Fruit fly (Drosophila melanogaster) whole organism, embryonic: ENCODE measurements around the gene ZnT63C.

Experiments used
- Antp ChIP-seq: fragments of 200-800 bp; sonication (Bioruptor generic); optimal IDR thresholded peaks from 3 replicates; lab custom pipeline; 2016; ENCODE audit warnings: missing biosample characterization, missing genetic modification characterization
- CG10147 ChIP-seq: fragments of 200-800 bp; sonication (Bioruptor generic); optimal IDR thresholded peaks from 2 replicates; lab custom pipeline; 2019; ENCODE audit warnings: missing biosample characterization, mild to moderate bottlenecking, missing genetic modification characterization, moderate library complexity
- CG11247 ChIP-seq: fragments of 200-800 bp; sonication (Bioruptor generic); IDR thresholded peaks from 2 replicates; pipeline ENCODE4 v1.3.6; 2022; ENCODE audit warnings: missing biosample characterization, missing genetic modification characterization
- CG12155 ChIP-seq: fragments of 200-800 bp; sonication (Bioruptor generic); optimal IDR thresholded peaks from 3 replicates; lab custom pipeline; 2016; ENCODE audit warnings: missing biosample characterization, missing genetic modification characterization
- CG14710 ChIP-seq: fragments of 200-800 bp; sonication (Bioruptor generic); optimal IDR thresholded peaks from 3 replicates; lab custom pipeline; 2019; ENCODE audit warnings: missing biosample characterization, mild to moderate bottlenecking, missing genetic modification characterization, moderate library complexity
- CG15601 ChIP-seq: fragments of 200-800 bp; sonication (Bioruptor generic); optimal IDR thresholded peaks from 3 replicates; lab custom pipeline; 2019; ENCODE audit warnings: missing biosample characterization, mild to moderate bottlenecking, missing genetic modification characterization, moderate library complexity
- CG17802 ChIP-seq: fragments of 200-800 bp; sonication (Bioruptor generic); optimal IDR thresholded peaks from 2 replicates; lab custom pipeline; 2018; ENCODE audit warnings: missing biosample characterization, mild to moderate bottlenecking, missing genetic modification characterization, moderate library complexity
- CG2678 ChIP-seq: fragments of 200-800 bp; sonication (Bioruptor generic); optimal IDR thresholded peaks from 3 replicates; lab custom pipeline; 2019; ENCODE audit warnings: missing biosample characterization, mild to moderate bottlenecking, missing genetic modification characterization, moderate library complexity
- CG4328 ChIP-seq: fragments of 200-800 bp; sonication (Bioruptor generic); optimal IDR thresholded peaks from 3 replicates; lab custom pipeline; 2017; ENCODE audit warnings: missing biosample characterization, missing genetic modification reagents, missing genetic modification characterization
- CG5245 ChIP-seq: fragments of 200-800 bp; sonication (Bioruptor generic); optimal IDR thresholded peaks from 3 replicates; lab custom pipeline; 2016; ENCODE audit warnings: missing biosample characterization, missing genetic modification characterization
- CG7745 ChIP-seq: fragments of 200-800 bp; sonication (Bioruptor generic); optimal IDR thresholded peaks from 2 replicates; lab custom pipeline; 2018; ENCODE audit warnings: missing biosample characterization, mild to moderate bottlenecking, missing genetic modification characterization, moderate library complexity
- CG7928 ChIP-seq: fragments of 200-800 bp; sonication (Bioruptor generic); optimal IDR thresholded peaks from 2 replicates; lab custom pipeline; 2017; ENCODE audit warnings: missing biosample characterization, mild to moderate bottlenecking, missing genetic modification characterization
- CG8359 ChIP-seq: fragments of 200-800 bp; sonication (Bioruptor generic); optimal IDR thresholded peaks from 2 replicates; lab custom pipeline; 2017; ENCODE audit warnings: missing biosample characterization, mild to moderate bottlenecking, missing genetic modification characterization, borderline replicate concordance
- CG9876 ChIP-seq: fragments of 200-800 bp; sonication (Bioruptor generic); optimal IDR thresholded peaks from 2 replicates; lab custom pipeline; 2016; ENCODE audit warnings: missing biosample characterization, missing genetic modification characterization
- CTCF ChIP-seq: fragments of 200-800 bp; sonication (Bioruptor generic); optimal IDR thresholded peaks from 2 replicates; lab custom pipeline; 2017; ENCODE audit warnings: missing biosample characterization, mild to moderate bottlenecking, missing genetic modification characterization, moderate library complexity
- CkIIα-i1 ChIP-seq: fragments of 200-800 bp; sonication (Bioruptor generic); IDR thresholded peaks from 2 replicates; pipeline ENCODE4 v1.3.6; 2022; ENCODE audit warnings: missing biosample characterization, missing genetic modification characterization
- CoRest ChIP-seq: fragments of 200-800 bp; sonication (Bioruptor generic); optimal IDR thresholded peaks from 3 replicates; lab custom pipeline; 2018; ENCODE audit warnings: missing biosample characterization, mild to moderate bottlenecking, missing genetic modification characterization, moderate library complexity
- CrebB ChIP-seq: fragments of 200-800 bp; sonication (Bioruptor generic); optimal IDR thresholded peaks from 3 replicates; lab custom pipeline; 2018; ENCODE audit warnings: missing biosample characterization, mild to moderate bottlenecking, missing genetic modification characterization
- Dp ChIP-seq: fragments of 200-800 bp; sonication (Bioruptor generic); optimal IDR thresholded peaks from 2 replicates; lab custom pipeline; 2018; ENCODE audit warnings: missing biosample characterization, mild to moderate bottlenecking, missing genetic modification characterization, moderate library complexity
- Dref ChIP-seq: fragments of 200-800 bp; sonication (Bioruptor generic); IDR thresholded peaks from 2 replicates; pipeline ENCODE4 v1.3.6; 2022; ENCODE audit warnings: missing biosample characterization, missing genetic modification characterization
- E2f2 ChIP-seq: fragments of 200-800 bp; sonication (Bioruptor generic); IDR thresholded peaks from 2 replicates; pipeline ENCODE4 v1.3.6; 2022; ENCODE audit warnings: missing biosample characterization, missing genetic modification characterization
- HLH3B ChIP-seq: fragments of 200-800 bp; sonication (Bioruptor generic); IDR thresholded peaks from 2 replicates; pipeline ENCODE4 v1.3.6; 2022; ENCODE audit warnings: missing biosample characterization, missing genetic modification characterization
- Hr3 ChIP-seq: fragments of 200-800 bp; sonication (Bioruptor generic); optimal IDR thresholded peaks from 3 replicates; lab custom pipeline; 2016; ENCODE audit warnings: missing biosample characterization, missing genetic modification characterization
- Lhr ChIP-seq: fragments of 200-800 bp; sonication (Bioruptor generic); optimal IDR thresholded peaks from 3 replicates; lab custom pipeline; 2017; ENCODE audit warnings: mild to moderate bottlenecking, missing biosample characterization, missing genetic modification reagents, missing genetic modification characterization
- MBD-R2 ChIP-seq: fragments of 200-800 bp; sonication (Bioruptor generic); IDR thresholded peaks from 2 replicates; pipeline ENCODE4 v1.3.6; 2022; ENCODE audit warnings: missing biosample characterization, missing genetic modification characterization
- Meics ChIP-seq: fragments of 200-800 bp; sonication (Bioruptor generic); optimal IDR thresholded peaks from 2 replicates; lab custom pipeline; 2017; ENCODE audit warnings: missing biosample characterization, mild to moderate bottlenecking, missing genetic modification characterization
- Mes4 ChIP-seq: fragments of 200-800 bp; sonication (Bioruptor generic); optimal IDR thresholded peaks from 2 replicates; lab custom pipeline; 2016; ENCODE audit warnings: missing biosample characterization, missing genetic modification characterization
- Pdp1 ChIP-seq, 2 experiments: fragments of 200-800 bp; sonication (Bioruptor generic); optimal IDR thresholded peaks; 3 replicates each; lab custom pipeline; 2016; ENCODE audit warnings: missing biosample characterization in 2 of 2, missing genetic modification characterization in 2 of 2, mild to moderate bottlenecking in 1 of 2, moderate library complexity in 1 of 2
- Sox102F ChIP-seq: fragments of 200-800 bp; sonication (Bioruptor generic); optimal IDR thresholded peaks from 2 replicates; lab custom pipeline; 2018; ENCODE audit warnings: missing biosample characterization, mild to moderate bottlenecking, missing genetic modification characterization, moderate library complexity
- ase ChIP-seq: fragments of 200-800 bp; sonication (Bioruptor generic); IDR thresholded peaks from 3 replicates; pipeline ENCODE4 v1.3.6; 2022; ENCODE audit warnings: missing biosample characterization, missing genetic modification characterization
- bigmax ChIP-seq: fragments of 200-800 bp; sonication (Bioruptor generic); optimal IDR thresholded peaks from 2 replicates; lab custom pipeline; 2018; ENCODE audit warnings: missing biosample characterization, mild to moderate bottlenecking, missing genetic modification characterization
- cad ChIP-seq: fragments of >200 bp; optimal IDR thresholded peaks from 2 replicates; lab custom pipeline; 2017; ENCODE audit warnings: missing biosample characterization, missing genetic modification characterization
- cas ChIP-seq: fragments of 200-800 bp; sonication (Bioruptor generic); IDR thresholded peaks from 2 replicates; pipeline ENCODE4 v1.3.6; 2022; ENCODE audit warnings: missing biosample characterization, missing genetic modification characterization
- danr ChIP-seq: fragments of 200-800 bp; sonication (Bioruptor generic); IDR thresholded peaks from 2 replicates; pipeline ENCODE4 v1.3.6; 2022; ENCODE audit warnings: missing biosample characterization, missing genetic modification characterization
- dmrt99B ChIP-seq: fragments of 200-800 bp; sonication (Bioruptor generic); optimal IDR thresholded peaks from 2 replicates; lab custom pipeline; 2018; ENCODE audit warnings: missing biosample characterization, mild to moderate bottlenecking, missing genetic modification characterization, moderate library complexity
- dpn ChIP-seq, 2 experiments: fragments of 200-800 bp; sonication (Bioruptor generic); optimal IDR thresholded peaks; 3 replicates each; lab custom pipeline; 2016; ENCODE audit warnings: missing biosample characterization in 2 of 2, missing genetic modification characterization in 2 of 2
- ftz-f1 ChIP-seq: fragments of 200-800 bp; sonication (Bioruptor generic); optimal IDR thresholded peaks from 2 replicates; lab custom pipeline; 2016; ENCODE audit warnings: missing biosample characterization, missing genetic modification characterization
- grn ChIP-seq: fragments of 200-800 bp; sonication (Bioruptor generic); optimal IDR thresholded peaks from 3 replicates; lab custom pipeline; 2017; ENCODE audit warnings: missing biosample characterization, missing genetic modification characterization
- lmd ChIP-seq: fragments of 200-800 bp; sonication (Bioruptor generic); IDR thresholded peaks from 2 replicates; pipeline ENCODE4 v1.3.6; 2022; ENCODE audit warnings: missing biosample characterization, missing genetic modification characterization
- maf-S ChIP-seq: fragments of 200-800 bp; sonication (Bioruptor generic); optimal IDR thresholded peaks from 2 replicates; lab custom pipeline; 2016; ENCODE audit warnings: missing biosample characterization, missing genetic modification characterization
- nom ChIP-seq: fragments of 200-800 bp; sonication (Bioruptor generic); optimal IDR thresholded peaks from 2 replicates; lab custom pipeline; 2017; ENCODE audit warnings: missing biosample characterization, missing genetic modification characterization, mild to moderate bottlenecking, moderate library complexity, missing genetic modification reagents
- odd ChIP-seq: fragments of 200-800 bp; sonication (Bioruptor generic); optimal IDR thresholded peaks from 2 replicates; lab custom pipeline; 2017; ENCODE audit warnings: missing biosample characterization, mild to moderate bottlenecking, missing genetic modification characterization
- pho ChIP-seq: fragments of 200-800 bp; sonication (Bioruptor generic); optimal IDR thresholded peaks from 2 replicates; lab custom pipeline; 2016; ENCODE audit warnings: missing biosample characterization, missing genetic modification characterization
- pita ChIP-seq: fragments of 200-800 bp; sonication (Bioruptor generic); optimal IDR thresholded peaks from 2 replicates; lab custom pipeline; 2017; ENCODE audit warnings: missing biosample characterization, mild to moderate bottlenecking, missing genetic modification characterization
- pros ChIP-seq: fragments of 200-800 bp; sonication (Bioruptor generic); optimal IDR thresholded peaks from 3 replicates; lab custom pipeline; 2019; ENCODE audit warnings: missing biosample characterization, mild to moderate bottlenecking, missing genetic modification characterization, moderate library complexity
- stc ChIP-seq: fragments of 200-800 bp; sonication (Bioruptor generic); IDR thresholded peaks from 2 replicates; pipeline ENCODE4 v1.3.6; 2022; ENCODE audit warnings: missing biosample characterization, missing genetic modification characterization
- stwl ChIP-seq: fragments of 200-800 bp; sonication (Bioruptor generic); optimal IDR thresholded peaks from 3 replicates; lab custom pipeline; 2018; ENCODE audit warnings: missing biosample characterization, mild to moderate bottlenecking, missing genetic modification characterization, moderate library complexity
- tio ChIP-seq: fragments of 200-800 bp; sonication (Bioruptor generic); optimal IDR thresholded peaks from 2 replicates; lab custom pipeline; 2017; ENCODE audit warnings: missing biosample characterization, missing genetic modification characterization, inconsistent platforms
- trem ChIP-seq: fragments of 200-800 bp; optimal IDR thresholded peaks from 3 replicates; lab custom pipeline; 2019; ENCODE audit warnings: missing biosample characterization, mild to moderate bottlenecking, missing genetic modification characterization, moderate library complexity
- unc-4 ChIP-seq: fragments of 200-800 bp; sonication (Bioruptor generic); IDR thresholded peaks from 2 replicates; pipeline ENCODE4 v1.3.6; 2022; ENCODE audit warnings: missing biosample characterization, missing genetic modification characterization; ENCODE audit not compliant: partially characterized antibody

The ZnT63C gene

dm6 chr3L:3274463-3275177, 28.9 kb upstream of the ZnT63C start (continued):
- no peak for TF ChIP-seq stc
- no peak for TF ChIP-seq pho (GFP tag; lab: Kevin White, UChicago)
- peak; percentile 13 for TF ChIP-seq dmrt99B (tag; lab: Kevin White, UChicago)
- TF ChIP-seq tio: no peak
- TF ChIP-seq MBD-R2: no peak
- no peak for TF ChIP-seq Antp
- no peak for TF ChIP-seq nom (GFP tag; lab: Kevin White, UChicago)
- no peak for TF ChIP-seq CG17802 (tag; lab: Kevin White, UChicago)
- no peak for TF ChIP-seq CG8359 (GFP tag; lab: Kevin White, UChicago)
- no peak for TF ChIP-seq CG12155
- no peak for TF ChIP-seq CG7745 (tag; lab: Kevin White, UChicago)
- TF ChIP-seq Hr3 (GFP tag; lab: Kevin White, UChicago): no peak
- TF ChIP-seq pros (GFP tag; lab: Kevin White, UChicago): no peak
- no peak for TF ChIP-seq cad (GFP tag; lab: Kevin White, UChicago)
- peak; percentile 37 for TF ChIP-seq Sox102F (GFP tag; lab: Kevin White, UChicago)
- TF ChIP-seq Mes4 (GFP tag; lab: Kevin White, UChicago): no peak
- TF ChIP-seq Dref: no peak
- TF ChIP-seq cas (GFP tag; lab: Robert Waterston, UW): no peak
- TF ChIP-seq CrebB (tag; lab: Kevin White, UChicago): no peak
- TF ChIP-seq maf-S (GFP tag; lab: Kevin White, UChicago): no peak
- TF ChIP-seq bigmax (GFP tag; lab: Kevin White, UChicago): no peak
- peak; percentile 2 for TF ChIP-seq CG2678
- no peak for TF ChIP-seq dpn (GFP tag; optimal IDR thresholded peaks at IDR 0.05; lab: Kevin White, UChicago)

dm6 chr3L:3276930-3277329, 26.6 kb upstream of the ZnT63C start:
- TF ChIP-seq Lhr (GFP tag; lab: Kevin White, UChicago): peak; percentile 56
- TF ChIP-seq stwl (tag; lab: Kevin White, UChicago): peak; percentile 54
- no peak for TF ChIP-seq cas (GFP tag; lab: Robert Waterston, UW)
- TF ChIP-seq Dp (GFP tag; lab: Kevin White, UChicago): peak; percentile 8
- no peak for TF ChIP-seq CG5245 (GFP tag; lab: Kevin White, UChicago)
- peak; percentile 58 for TF ChIP-seq CTCF (GFP tag; lab: Kevin White, UChicago)
- TF ChIP-seq ase: no peak
- TF ChIP-seq CG11247: peak; percentile 95
- TF ChIP-seq ftz-f1 (GFP tag; lab: Kevin White, UChicago): peak; percentile 80
- TF ChIP-seq CoRest (tag; lab: Kevin White, UChicago): peak; percentile 27
- no peak for TF ChIP-seq unc-4 (GFP tag; lab: Robert Waterston, UW)
- TF ChIP-seq Meics (GFP tag; lab: Kevin White, UChicago): no peak
- no peak for TF ChIP-seq CG10147
- no peak for TF ChIP-seq lmd
- TF ChIP-seq danr (GFP tag; lab: Robert Waterston, UW): no peak
- TF ChIP-seq CG4328: no peak
- TF ChIP-seq HLH3B: no peak
- TF ChIP-seq CkIIα-i1 (GFP tag; lab: Robert Waterston, UW): no peak
- no peak for TF ChIP-seq CG14710 (tag; lab: Kevin White, UChicago)
- TF ChIP-seq CG7928 (GFP tag; lab: Kevin White, UChicago): no peak
- no peak for TF ChIP-seq CG9876 (GFP tag; lab: Kevin White, UChicago)
- 0 out of 2 replicates have a peak, but pooled peaks have one; percentile 8 for TF ChIP-seq E2f2
- no peak for TF ChIP-seq odd (GFP tag; lab: Kevin White, UChicago)
- TF ChIP-seq CG15601 (tag; lab: Kevin White, UChicago): peak; percentile 3
- peak in 1 of 2 experiments; percentile 26 for TF ChIP-seq Pdp1 (GFP tag; optimal IDR thresholded peaks at IDR 0.05; lab: Kevin White, UChicago)
- TF ChIP-seq trem (tag; lab: Kevin White, UChicago): peak; percentile 16
- TF ChIP-seq pita: peak; percentile 61
- no peak for TF ChIP-seq grn
